Worm (Caenorhabditis elegans) whole organism, midembryonic: Measurements from ENCODE around the gene C05D12.7.

Experiments
- T22C8.4 ChIP-seq: fragments of 200-800 bp; sonication (Bioruptor generic); IDR thresholded peaks from 2 replicates; pipeline ENCODE4 v1.3.6; 2022; ENCODE audit warnings: missing genetic modification characterization, missing compliant biosample characterization
- klf-2 ChIP-seq: fragments of 200-800 bp; sonication (Bioruptor generic); conservative IDR thresholded peaks from 2 replicates; pipeline ENCODE4 v1.3.6; 2022; ENCODE audit warnings: missing genetic modification reagents, missing genetic modification characterization, missing compliant biosample characterization

- TF ChIP-seq T22C8.4 (GFP tag; lab: Robert Waterston, UW) (no peak), klf-2 (GFP tag; lab: Robert Waterston, UW) (no peak)
Observed at ce11 chrII:11427322-11427721, 17.4 kb downstream of the C05D12.7 start.
